Fruit fly (Drosophila melanogaster): ENCODE measurements around the gene GluRS-m.

Gene GluRS-m

dm6 chr3L:16429451-16429850, 12.5 kb upstream of the GluRS-m start (continued):
- TF ChIP-seq CG3847 (GFP tag; IDR thresholded peaks at IDR 0.05) (no peak), Rfx (GFP tag; IDR thresholded peaks at IDR 0.05) (no peak), onecut (GFP tag; IDR thresholded peaks at IDR 0.05) (no peak), pros (GFP tag; optimal IDR thresholded peaks at IDR 0.05) (no peak), Dad (GFP tag; optimal IDR thresholded peaks at IDR 0.05) (no peak), toy (GFP tag; IDR thresholded peaks at IDR 0.05) (no peak), ewg (GFP tag; optimal IDR thresholded peaks at IDR 0.05) (peak; percentile 33), D (optimal IDR thresholded peaks at IDR 0.05) (no peak), D (GFP tag; optimal IDR thresholded peaks at IDR 0.05) (no peak), sr (GFP tag; IDR thresholded peaks at IDR 0.05) (no peak), CG3995 (GFP tag; optimal IDR thresholded peaks at IDR 0.05) (no peak), Doc3 (GFP tag; IDR thresholded peaks at IDR 0.05; ENCODE audit: partially characterized antibody) (no peak), CG10321 (GFP tag; IDR thresholded peaks at IDR 0.05) (no peak), grau (tag; optimal IDR thresholded peaks at IDR 0.05) (no peak), CG10431 (GFP tag; optimal IDR thresholded peaks at IDR 0.05) (no peak), NfI (GFP tag; optimal IDR thresholded peaks at IDR 0.05) (no peak), amos (GFP tag; IDR thresholded peaks at IDR 0.05; ENCODE audit: partially characterized antibody) (no peak), Sry-δ (GFP tag; optimal IDR thresholded peaks at IDR 0.05) (no peak), CG2116 (GFP tag; optimal IDR thresholded peaks at IDR 0.05) (no peak), run (tag; optimal IDR thresholded peaks at IDR 0.05) (no peak), CG7745 (tag; optimal IDR thresholded peaks at IDR 0.05) (no peak), ara (GFP tag; IDR thresholded peaks at IDR 0.05) (0 out of 2 replicates have a peak, but pooled peaks have one; percentile 16), MTF-1 (GFP tag; optimal IDR thresholded peaks at IDR 0.05; ENCODE audit: borderline replicate concordance) (peak; percentile 19), CG8281 (tag; optimal IDR thresholded peaks at IDR 0.05) (no peak), Gug (GFP tag; IDR thresholded peaks at IDR 0.05) (no peak), CG11456 (GFP tag; IDR thresholded peaks at IDR 0.05) (no peak), BtbVII (GFP tag; optimal IDR thresholded peaks at IDR 0.05) (no peak), Dip3 (GFP tag; optimal IDR thresholded peaks at IDR 0.05) (no peak), CG10267 (tag; optimal IDR thresholded peaks at IDR 0.05) (no peak), sqz (GFP tag; optimal IDR thresholded peaks at IDR 0.05) (no peak), CG1024 (GFP tag; IDR thresholded peaks at IDR 0.05) (peak; percentile 53; the same call in 1 of the 2 replicates), CG12391 (tag; optimal IDR thresholded peaks at IDR 0.05) (no peak), GATAe (GFP tag; conservative IDR thresholded peaks at IDR 0.05) (no peak), Asciz (GFP tag; optimal IDR thresholded peaks at IDR 0.05) (peak; percentile 84), CG43689 (GFP tag; IDR thresholded peaks at IDR 0.05) (no peak), E2f1 (GFP tag; IDR thresholded peaks at IDR 0.05) (no peak), CG31388 (GFP tag; optimal IDR thresholded peaks at IDR 0.05) (no peak), peb (GFP tag; IDR thresholded peaks at IDR 0.05) (no peak), HLH54F (GFP tag; optimal IDR thresholded peaks at IDR 0.05) (no peak), CG1529 (GFP tag; optimal IDR thresholded peaks at IDR 0.05) (peak; percentile 29), Hr51 (GFP tag; optimal IDR thresholded peaks at IDR 0.05) (no peak), sens (GFP tag) (peak; percentile 58), CG13123 (GFP tag; optimal IDR thresholded peaks at IDR 0.05) (no peak), Mes4 (GFP tag; optimal IDR thresholded peaks at IDR 0.05) (no peak), PHDP (tag; optimal IDR thresholded peaks at IDR 0.05) (no peak), Side (GFP tag; optimal IDR thresholded peaks at IDR 0.05) (no peak), ATbp (GFP tag; optimal IDR thresholded peaks at IDR 0.05) (peak; percentile 91), crc (GFP tag; optimal IDR thresholded peaks at IDR 0.05) (no peak), nau (GFP tag; optimal IDR thresholded peaks at IDR 0.05) (peak; percentile 65), Hand (GFP tag; optimal IDR thresholded peaks at IDR 0.05) (no peak), Nf-YC (tag; optimal IDR thresholded peaks at IDR 0.05) (no peak), Chrac-16 (GFP tag; optimal IDR thresholded peaks at IDR 0.05) (no peak)

Measured in whole organism, embryonic.